Fruit fly (Drosophila melanogaster) whole organism, embryonic: Measurements from ENCODE around the gene CG4465.

Source experiments
- Abd-B ChIP-seq: fragments of 200-800 bp; sonication (Bioruptor generic); optimal IDR thresholded peaks from 2 replicates; lab custom pipeline; 2018; ENCODE audit warnings: missing biosample characterization, mild to moderate bottlenecking, missing genetic modification characterization, moderate library complexity
- Adf1 ChIP-seq: fragments of 200-800 bp; sonication (Bioruptor generic); IDR thresholded peaks from 2 replicates; pipeline ENCODE4 v1.3.6; 2022; ENCODE audit warnings: missing biosample characterization, missing genetic modification characterization
- CG10959 ChIP-seq: fragments of 200-800 bp; sonication (Bioruptor generic); IDR thresholded peaks from 2 replicates; pipeline ENCODE4 v1.3.6; 2022; ENCODE audit warnings: missing biosample characterization, missing genetic modification characterization
- CG10979 ChIP-seq: fragments of 200-800 bp; sonication (Bioruptor generic); optimal IDR thresholded peaks from 2 replicates; lab custom pipeline; 2018; ENCODE audit warnings: missing biosample characterization, mild to moderate bottlenecking, missing genetic modification characterization, moderate library complexity
- CG12391 ChIP-seq: fragments of 200-800 bp; sonication (Bioruptor generic); optimal IDR thresholded peaks from 3 replicates; lab custom pipeline; 2018; ENCODE audit warnings: missing biosample characterization, mild to moderate bottlenecking, missing genetic modification characterization, moderate library complexity
- CG12659 ChIP-seq: fragments of 200-800 bp; sonication (Bioruptor generic); optimal IDR thresholded peaks from 3 replicates; lab custom pipeline; 2017; ENCODE audit warnings: mild to moderate bottlenecking, missing biosample characterization, missing genetic modification reagents, missing genetic modification characterization
- CG17359 ChIP-seq: fragments of 200-800 bp; sonication (Bioruptor generic); optimal IDR thresholded peaks from 3 replicates; lab custom pipeline; 2018; ENCODE audit warnings: missing biosample characterization, mild to moderate bottlenecking, missing genetic modification characterization, moderate library complexity
- CG17612 ChIP-seq: fragments of 200-800 bp; sonication (Bioruptor generic); IDR thresholded peaks from 2 replicates; pipeline ENCODE4 v1.3.6; 2022; ENCODE audit warnings: missing biosample characterization, missing genetic modification characterization
- CG1832 ChIP-seq: fragments of 200-800 bp; sonication (Bioruptor generic); optimal IDR thresholded peaks from 2 replicates; lab custom pipeline; 2017; ENCODE audit warnings: missing biosample characterization, mild to moderate bottlenecking, missing genetic modification characterization, inconsistent platforms
- CG18619 ChIP-seq: fragments of 200-800 bp; sonication (Bioruptor generic); optimal IDR thresholded peaks from 3 replicates; lab custom pipeline; 2017; ENCODE audit warnings: missing biosample characterization, mild to moderate bottlenecking, missing genetic modification characterization
- CG33213 ChIP-seq: fragments of 200-800 bp; sonication (Bioruptor generic); optimal IDR thresholded peaks from 3 replicates; lab custom pipeline; 2016; ENCODE audit warnings: missing biosample characterization, missing genetic modification characterization
- CG3995 ChIP-seq: fragments of 200-800 bp; sonication (Bioruptor generic); optimal IDR thresholded peaks from 3 replicates; lab custom pipeline; 2016; ENCODE audit warnings: missing biosample characterization, missing genetic modification characterization
- CG4404 ChIP-seq: fragments of 200-800 bp; sonication (Bioruptor generic); IDR thresholded peaks from 2 replicates; pipeline ENCODE4 v1.3.6; 2022; ENCODE audit warnings: missing biosample characterization, missing genetic modification characterization
- CG4617 ChIP-seq: fragments of 200-800 bp; sonication (Bioruptor generic); optimal IDR thresholded peaks from 3 replicates; lab custom pipeline; 2016; ENCODE audit warnings: missing biosample characterization, missing genetic modification characterization, borderline replicate concordance
- CG6689 ChIP-seq: fragments of 200-800 bp; sonication (Bioruptor generic); IDR thresholded peaks from 2 replicates; pipeline ENCODE4 v1.3.6; 2022; ENCODE audit warnings: missing biosample characterization, missing genetic modification characterization
- CG7372 ChIP-seq: fragments of 200-800 bp; sonication (Bioruptor generic); IDR thresholded peaks from 2 replicates; pipeline ENCODE4 v1.3.6; 2022; ENCODE audit warnings: missing biosample characterization, missing genetic modification characterization
- CG9609 ChIP-seq: fragments of 200-800 bp; sonication (Bioruptor generic); optimal IDR thresholded peaks from 3 replicates; lab custom pipeline; 2016; ENCODE audit warnings: missing biosample characterization, missing genetic modification characterization
- Chrac-16 ChIP-seq: fragments of 200-800 bp; sonication (Bioruptor generic); optimal IDR thresholded peaks from 3 replicates; lab custom pipeline; 2016; ENCODE audit warnings: missing biosample characterization, missing genetic modification characterization
- D19A ChIP-seq: fragments of 200-800 bp; optimal IDR thresholded peaks from 3 replicates; lab custom pipeline; 2019; ENCODE audit warnings: missing biosample characterization, mild to moderate bottlenecking, missing genetic modification characterization, moderate library complexity
- HmgZ ChIP-seq: fragments of 200-800 bp; sonication (Bioruptor generic); optimal IDR thresholded peaks from 2 replicates; lab custom pipeline; 2018; ENCODE audit warnings: missing biosample characterization, mild to moderate bottlenecking, missing genetic modification characterization
- Hmx ChIP-seq: fragments of 200-800 bp; sonication (Bioruptor generic); optimal IDR thresholded peaks from 2 replicates; lab custom pipeline; 2016; ENCODE audit warnings: missing biosample characterization, missing genetic modification characterization
- Hr39 ChIP-seq: fragments of >200 bp; optimal IDR thresholded peaks from 2 replicates; lab custom pipeline; 2017
- Hr51 ChIP-seq, 2 experiments: fragments of 200-800 bp; sonication (Bioruptor generic); optimal IDR thresholded peaks; 2 replicates in 1 of 2; 3 replicates in 1 of 2; lab custom pipeline; 2016 to 2018; ENCODE audit warnings: missing biosample characterization in 2 of 2, missing genetic modification characterization in 2 of 2, mild to moderate bottlenecking in 1 of 2, moderate library complexity in 1 of 2
- MESR4 ChIP-seq: fragments of 200-800 bp; sonication (Bioruptor generic); optimal IDR thresholded peaks from 2 replicates; lab custom pipeline; 2018; ENCODE audit warnings: missing biosample characterization, mild to moderate bottlenecking, missing genetic modification characterization, moderate library complexity
- Nf-YC ChIP-seq: fragments of 200-800 bp; optimal IDR thresholded peaks from 3 replicates; lab custom pipeline; 2019; ENCODE audit warnings: missing biosample characterization, mild to moderate bottlenecking, missing genetic modification characterization, moderate library complexity
- Pdp1 ChIP-seq, 2 experiments: fragments of 200-800 bp; sonication (Bioruptor generic); optimal IDR thresholded peaks; 3 replicates each; lab custom pipeline; 2016; ENCODE audit warnings: missing biosample characterization in 2 of 2, missing genetic modification characterization in 2 of 2, mild to moderate bottlenecking in 1 of 2, moderate library complexity in 1 of 2
- Ravus ChIP-seq: fragments of 200-800 bp; sonication (Bioruptor generic); IDR thresholded peaks from 2 replicates; pipeline ENCODE4 v1.3.6; 2022; ENCODE audit warnings: missing biosample characterization, missing genetic modification characterization
- Stat92E ChIP-seq, 3 experiments: fragments of >200 bp in 2 of 3; fragments of 200-800 bp in 1 of 3; sonication (Bioruptor generic) in 1 of 3; optimal IDR thresholded peaks; 2 replicates each; lab custom pipeline; 2017 to 2019; ENCODE audit warnings: missing biosample characterization in 3 of 3, missing genetic modification characterization in 3 of 3, mild to moderate bottlenecking in 1 of 3, moderate library complexity in 1 of 3
- Trl ChIP-seq, 3 experiments: fragments of >200 bp in 2 of 3; fragments of 200-800 bp in 1 of 3; sonication (Bioruptor generic) in 1 of 3; optimal IDR thresholded peaks; 2 replicates in 1 of 3; 3 replicates in 2 of 3; lab custom pipeline; 2016 to 2017; ENCODE audit warnings: missing biosample characterization in 1 of 3, missing genetic modification characterization in 1 of 3
- al ChIP-seq: fragments of 200-800 bp; sonication (Bioruptor generic); IDR thresholded peaks from 2 replicates; pipeline ENCODE4 v1.3.6; 2022; ENCODE audit warnings: missing biosample characterization, missing genetic modification characterization
- ara ChIP-seq: fragments of 200-800 bp; sonication (Bioruptor generic); IDR thresholded peaks from 2 replicates; pipeline ENCODE4 v1.3.6; 2022; ENCODE audit warnings: missing biosample characterization, missing genetic modification characterization
- ash1 ChIP-seq: fragments of 200-800 bp; sonication (Bioruptor generic); optimal IDR thresholded peaks from 2 replicates; lab custom pipeline; 2018; ENCODE audit warnings: missing biosample characterization, mild to moderate bottlenecking, missing genetic modification characterization
- cas ChIP-seq: fragments of 200-800 bp; sonication (Bioruptor generic); IDR thresholded peaks from 2 replicates; pipeline ENCODE4 v1.3.6; 2022; ENCODE audit warnings: missing biosample characterization, missing genetic modification characterization
- dimm ChIP-seq: fragments of 200-800 bp; sonication (Bioruptor generic); IDR thresholded peaks from 2 replicates; pipeline ENCODE4 v1.3.6; 2022; ENCODE audit warnings: missing biosample characterization, missing genetic modification characterization
- fd96Cb ChIP-seq: fragments of 200-800 bp; sonication (Bioruptor generic); optimal IDR thresholded peaks from 2 replicates; lab custom pipeline; 2018; ENCODE audit warnings: missing biosample characterization, mild to moderate bottlenecking, missing genetic modification characterization, moderate library complexity
- jigr1 ChIP-seq: fragments of 200-800 bp; sonication (Bioruptor generic); IDR thresholded peaks from 3 replicates; pipeline ENCODE4 v1.3.6; 2022; ENCODE audit warnings: missing biosample characterization, missing genetic modification characterization
- jing ChIP-seq: fragments of 200-800 bp; sonication (Bioruptor generic); optimal IDR thresholded peaks from 2 replicates; lab custom pipeline; 2018; ENCODE audit warnings: missing biosample characterization, mild to moderate bottlenecking, missing genetic modification characterization
- kni ChIP-seq: fragments of 200-800 bp; sonication (Bioruptor generic); optimal IDR thresholded peaks from 3 replicates; lab custom pipeline; 2017; ENCODE audit warnings: mild to moderate bottlenecking, missing biosample characterization, missing genetic modification reagents, missing genetic modification characterization
- lab ChIP-seq: fragments of 200-800 bp; sonication (Bioruptor generic); optimal IDR thresholded peaks from 3 replicates; lab custom pipeline; 2017; ENCODE audit warnings: missing biosample characterization, missing genetic modification characterization, mild to moderate bottlenecking, moderate library complexity, missing genetic modification reagents
- maf-S ChIP-seq: fragments of 200-800 bp; sonication (Bioruptor generic); optimal IDR thresholded peaks from 2 replicates; lab custom pipeline; 2016; ENCODE audit warnings: missing biosample characterization, missing genetic modification characterization
- nerfin-2 ChIP-seq: fragments of 200-800 bp; sonication (Bioruptor generic); IDR thresholded peaks from 2 replicates; pipeline ENCODE4 v1.3.6; 2022; ENCODE audit warnings: missing biosample characterization, missing genetic modification characterization; ENCODE audit not compliant: partially characterized antibody
- oc ChIP-seq: fragments of 200-800 bp; sonication (Bioruptor generic); optimal IDR thresholded peaks from 2 replicates; lab custom pipeline; 2018; ENCODE audit warnings: missing biosample characterization, mild to moderate bottlenecking, missing genetic modification characterization, moderate library complexity
- run ChIP-seq: fragments of 200-800 bp; sonication (Bioruptor generic); optimal IDR thresholded peaks from 3 replicates; lab custom pipeline; 2018; ENCODE audit warnings: missing biosample characterization, mild to moderate bottlenecking, missing genetic modification characterization
- shn ChIP-seq: fragments of 200-800 bp; sonication (Bioruptor generic); optimal IDR thresholded peaks from 3 replicates; lab custom pipeline; 2016; ENCODE audit warnings: missing biosample characterization, missing genetic modification characterization
- sob ChIP-seq: fragments of 200-800 bp; sonication (Bioruptor generic); IDR thresholded peaks from 2 replicates; pipeline ENCODE4 v1.3.6; 2022; ENCODE audit warnings: missing biosample characterization, missing genetic modification characterization
- stc ChIP-seq: fragments of 200-800 bp; sonication (Bioruptor generic); IDR thresholded peaks from 2 replicates; pipeline ENCODE4 v1.3.6; 2022; ENCODE audit warnings: missing biosample characterization, missing genetic modification characterization
- toy ChIP-seq: fragments of 200-800 bp; sonication (Bioruptor generic); IDR thresholded peaks from 2 replicates; pipeline ENCODE4 v1.3.6; 2022; ENCODE audit warnings: missing biosample characterization, missing genetic modification characterization
- trh ChIP-seq: fragments of 200-800 bp; sonication (Bioruptor generic); optimal IDR thresholded peaks from 2 replicates; lab custom pipeline; 2016; ENCODE audit warnings: missing biosample characterization, missing genetic modification characterization
- wek ChIP-seq: fragments of 200-800 bp; sonication (Bioruptor generic); optimal IDR thresholded peaks from 3 replicates; lab custom pipeline; 2018; ENCODE audit warnings: missing biosample characterization, mild to moderate bottlenecking, missing genetic modification characterization, moderate library complexity

The CG4465 gene

DNA sequence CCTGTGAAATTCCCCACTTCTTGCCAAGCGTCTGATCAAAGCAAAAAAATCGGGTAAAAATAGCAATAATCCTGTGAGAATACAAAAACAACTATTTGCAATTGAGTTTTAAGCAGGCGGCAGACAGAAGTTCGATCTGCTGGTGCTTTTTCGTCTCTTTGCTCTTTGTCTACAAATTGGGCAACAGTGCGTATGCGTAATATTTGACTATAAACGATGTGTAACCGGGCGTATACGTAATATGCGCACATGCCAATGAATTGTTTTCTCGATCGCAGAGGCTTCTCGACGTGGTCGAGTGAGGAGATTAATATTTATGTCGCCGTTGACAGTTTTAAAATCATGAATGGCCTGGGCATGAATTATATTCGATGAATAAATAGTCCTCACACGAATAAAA lies 22.3 kb downstream of the CG4465 start:
- TF ChIP-seq CG7372 (GFP tag; lab: Robert Waterston, UW) = peak; percentile 93
- no peak for TF ChIP-seq ash1 (GFP tag; lab: Kevin White, UChicago)
- TF ChIP-seq CG33213 (GFP tag; lab: Kevin White, UChicago) = no peak
- no peak for TF ChIP-seq CG4617 (GFP tag; lab: Kevin White, UChicago)
- no peak for TF ChIP-seq toy
- TF ChIP-seq lab (GFP tag; lab: Kevin White, UChicago) = no peak
- TF ChIP-seq CG10979 (tag; lab: Kevin White, UChicago) = peak; percentile 6
- no peak for TF ChIP-seq ara (GFP tag; lab: Robert Waterston, UW)
- 0 out of 2 replicates have a peak, but pooled peaks have one; percentile 17 for TF ChIP-seq CG10959 (GFP tag; lab: Robert Waterston, UW)
- no peak for TF ChIP-seq Trl (optimal IDR thresholded peaks at IDR 0.05; lab: Kevin White, UChicago)
- no peak for TF ChIP-seq Trl (GFP tag; optimal IDR thresholded peaks at IDR 0.05; lab: Kevin White, UChicago)
- TF ChIP-seq Pdp1 (GFP tag; optimal IDR thresholded peaks at IDR 0.05; lab: Kevin White, UChicago) = peak in 1 of 2 experiments; percentile 62
- no peak for TF ChIP-seq trh (GFP tag; lab: Kevin White, UChicago)

DNA sequence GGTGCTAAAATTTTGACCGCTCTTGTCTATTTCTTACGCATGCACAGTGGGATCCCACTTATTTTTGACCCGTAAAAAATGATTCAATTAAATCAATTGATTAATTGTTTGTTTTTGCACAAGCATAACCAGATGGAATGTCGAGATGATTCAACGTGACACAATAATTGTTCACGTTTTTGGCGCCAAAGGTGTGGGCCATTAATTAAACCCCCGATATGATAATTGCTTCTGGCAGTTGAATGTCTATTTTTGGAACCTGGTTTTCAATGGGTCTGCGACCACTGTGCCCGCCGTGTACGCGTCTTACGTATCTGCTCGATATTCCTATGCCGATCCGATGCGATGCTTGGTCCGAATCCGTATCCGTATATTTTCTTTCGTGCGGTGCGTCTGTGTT lies 25.6 kb downstream of the CG4465 start:
- TF ChIP-seq fd96Cb (tag; lab: Kevin White, UChicago) = peak; percentile 76
- TF ChIP-seq shn (GFP tag; lab: Kevin White, UChicago) = peak; percentile 75
- peak; percentile 39 for TF ChIP-seq CG18619 (GFP tag; lab: Kevin White, UChicago)
- TF ChIP-seq nerfin-2 (GFP tag; lab: Robert Waterston, UW) = no peak
- peak; percentile 65 for TF ChIP-seq CG12391
- TF ChIP-seq Stat92E (GFP tag; optimal IDR thresholded peaks at IDR 0.05; lab: Kevin White, UChicago) = no peak
- 0 out of 2 replicates have a peak, but pooled peaks have one; percentile 51 for TF ChIP-seq CG17612 (GFP tag; lab: Robert Waterston, UW)
- TF ChIP-seq Abd-B (GFP tag; lab: Kevin White, UChicago) = no peak
- TF ChIP-seq wek (GFP tag; lab: Kevin White, UChicago) = peak; percentile 66
- TF ChIP-seq CG3995 = no peak
- TF ChIP-seq Ravus (GFP tag; lab: Robert Waterston, UW) = no peak
- no peak for TF ChIP-seq Hmx (GFP tag; lab: Kevin White, UChicago)
- peak; percentile 53 for TF ChIP-seq Nf-YC (tag; lab: Kevin White, UChicago)
- no peak for TF ChIP-seq cas
- peak; percentile 67 for TF ChIP-seq D19A (tag; lab: Kevin White, UChicago)
- peak; percentile 71 for TF ChIP-seq CG9609 (GFP tag; lab: Kevin White, UChicago)
- TF ChIP-seq CG12659 (GFP tag; lab: Kevin White, UChicago) = peak; percentile 54
- TF ChIP-seq CG1832 (GFP tag; lab: Kevin White, UChicago) = no peak
- TF ChIP-seq Hr51 (GFP tag; optimal IDR thresholded peaks at IDR 0.05; lab: Kevin White, UChicago) = peak; percentile 11 to 76
- TF ChIP-seq jigr1 (GFP tag; lab: Robert Waterston, UW) = peak; percentile 61; the same call in 2 of the 3 replicates
- TF ChIP-seq Hr39 (lab: Kevin White, UChicago) = no peak
- TF ChIP-seq al (GFP tag; lab: Robert Waterston, UW) = peak; percentile 76
- peak; percentile 67 for TF ChIP-seq CG10979 (tag; lab: Kevin White, UChicago)
- TF ChIP-seq stc (GFP tag; lab: Robert Waterston, UW) = peak; percentile 69
- TF ChIP-seq run (tag; lab: Kevin White, UChicago) = no peak
- peak; percentile 69 for TF ChIP-seq CG17359 (tag; lab: Kevin White, UChicago)
- peak; percentile 64 for TF ChIP-seq CG4404
- peak; percentile 75 for TF ChIP-seq sob (GFP tag; lab: Robert Waterston, UW)
- peak; percentile 81 for TF ChIP-seq CG6689 (GFP tag; lab: Robert Waterston, UW)
- no peak for TF ChIP-seq kni
- TF ChIP-seq dimm (GFP tag; lab: Robert Waterston, UW) = peak; percentile 49; the same call in 1 of the 2 replicates
- TF ChIP-seq Adf1 (GFP tag; lab: Robert Waterston, UW) = 0 out of 2 replicates have a peak, but pooled peaks have one; percentile 10
- no peak for TF ChIP-seq MESR4 (GFP tag; lab: Kevin White, UChicago)
- peak; percentile 42 for TF ChIP-seq Chrac-16
- TF ChIP-seq HmgZ (tag; lab: Kevin White, UChicago) = peak; percentile 22
- peak; percentile 41 for TF ChIP-seq jing (GFP tag; lab: Kevin White, UChicago)
- peak; percentile 36 for TF ChIP-seq maf-S (GFP tag; lab: Kevin White, UChicago)
- no peak for TF ChIP-seq oc (tag; lab: Kevin White, UChicago)
